Worm (Caenorhabditis elegans) whole organism, L1 larva: ENCODE results near the gene F22B5.5.

Source experiments
- C34B4.2 ChIP-seq: sonication (generic microtip); optimal IDR thresholded peaks from 2 replicates; lab custom pipeline; 2017; ENCODE audit warnings: mild to moderate bottlenecking, missing genetic modification characterization, missing compliant biosample characterization
- F16B12.6 ChIP-seq: fragments of 150-350 bp; optimal IDR thresholded peaks from 2 replicates; lab custom pipeline; 2014; ENCODE audit warnings: missing biosample characterization, missing genetic modification characterization
- aha-1 ChIP-seq: fragments of 150-350 bp; optimal IDR thresholded peaks from 2 replicates; lab custom pipeline; 2014; ENCODE audit warnings: missing biosample characterization, missing genetic modification characterization
- blmp-1 ChIP-seq: fragments of 150-350 bp; optimal IDR thresholded peaks from 2 replicates; lab custom pipeline; 2014; ENCODE audit warnings: missing biosample characterization, missing genetic modification characterization
- ceh-8 ChIP-seq: fragments of 200-800 bp; sonication (Bioruptor generic); optimal IDR thresholded peaks from 2 replicates; lab custom pipeline; 2018; ENCODE audit warnings: mild to moderate bottlenecking, missing genetic modification characterization, moderate library complexity, missing compliant biosample characterization
- efl-3 ChIP-seq: fragments of 200-800 bp; sonication (Bioruptor generic); optimal IDR thresholded peaks from 2 replicates; lab custom pipeline; 2018; ENCODE audit warnings: mild to moderate bottlenecking, missing genetic modification characterization, missing compliant biosample characterization
- elt-2 ChIP-seq: sonication (generic microtip); optimal IDR thresholded peaks from 2 replicates; lab custom pipeline; 2016; ENCODE audit warnings: missing genetic modification characterization, mild to moderate bottlenecking, inconsistent platforms, missing compliant biosample characterization, missing genetic modification reagents
- ets-5 ChIP-seq: fragments of 200-800 bp; sonication (Bioruptor generic); IDR thresholded peaks from 2 replicates; pipeline ENCODE4 v1.3.6; 2022; ENCODE audit warnings: missing genetic modification characterization, missing compliant biosample characterization
- fkh-4 ChIP-seq: sonication (generic microtip); optimal IDR thresholded peaks from 2 replicates; lab custom pipeline; 2016; ENCODE audit warnings: missing compliant biosample characterization, missing genetic modification characterization, borderline replicate concordance
- irx-1 ChIP-seq: sonication (generic microtip); optimal IDR thresholded peaks from 2 replicates; lab custom pipeline; 2016; ENCODE audit warnings: missing genetic modification characterization, missing compliant biosample characterization
- lin-14 ChIP-seq: fragments of 200-800 bp; sonication (Bioruptor generic); optimal IDR thresholded peaks from 2 replicates; lab custom pipeline; 2018; ENCODE audit warnings: mild to moderate bottlenecking, missing genetic modification characterization, moderate library complexity, missing compliant biosample characterization
- lin-15B ChIP-seq: fragments of 150-350 bp; sonication (generic microtip); optimal IDR thresholded peaks from 3 replicates; lab custom pipeline; 2014; ENCODE audit warnings: missing biosample characterization, missing genetic modification characterization
- lin-35 ChIP-seq, 2 experiments: fragments of 150-350 bp; optimal IDR thresholded peaks; 2 replicates each; lab custom pipeline; 2014; ENCODE audit warnings: missing biosample characterization in 2 of 2, missing genetic modification characterization in 2 of 2, missing genetic modification reagents in 2 of 2
- lin-39 ChIP-seq: fragments of 150-350 bp; optimal IDR thresholded peaks from 2 replicates; lab custom pipeline; 2014; ENCODE audit warnings: missing biosample characterization, missing genetic modification reagents, missing genetic modification characterization
- mab-9 ChIP-seq: fragments of 200-800 bp; sonication (Bioruptor generic); IDR thresholded peaks from 2 replicates; pipeline ENCODE4 v1.3.6; 2022; ENCODE audit warnings: missing genetic modification reagents, missing genetic modification characterization, missing compliant biosample characterization
- mef-2 ChIP-seq: fragments of 150-350 bp; optimal IDR thresholded peaks from 2 replicates; lab custom pipeline; 2014; ENCODE audit warnings: missing biosample characterization, missing genetic modification characterization
- nhr-20 ChIP-seq: sonication (generic microtip); optimal IDR thresholded peaks from 2 replicates; lab custom pipeline; 2016; ENCODE audit warnings: mild to moderate bottlenecking, missing genetic modification characterization, missing compliant biosample characterization
- nhr-71 ChIP-seq: sonication (generic microtip); optimal IDR thresholded peaks from 2 replicates; lab custom pipeline; 2016; ENCODE audit warnings: mild to moderate bottlenecking, missing genetic modification characterization, moderate library complexity, missing compliant biosample characterization
- nhr-76 ChIP-seq: sonication (generic microtip); optimal IDR thresholded peaks from 2 replicates; lab custom pipeline; 2017; ENCODE audit warnings: missing biosample characterization, missing genetic modification characterization
- nhr-85 ChIP-seq: sonication (generic microtip); peaks from one replicate; lab custom pipeline; 2016; ENCODE audit warnings: missing genetic modification characterization, inconsistent platforms, missing compliant biosample characterization
- nhr-90 ChIP-seq: sonication (generic microtip); optimal IDR thresholded peaks from 2 replicates; lab custom pipeline; 2016; ENCODE audit warnings: mild to moderate bottlenecking, missing genetic modification characterization, missing compliant biosample characterization; ENCODE audit not compliant: poor library complexity
- rnt-1 ChIP-seq: sonication (generic microtip); optimal IDR thresholded peaks from 2 replicates; lab custom pipeline; 2016; ENCODE audit warnings: mild to moderate bottlenecking, missing genetic modification characterization, moderate library complexity, missing compliant biosample characterization
- skn-1 ChIP-seq: fragments of 150-350 bp; optimal IDR thresholded peaks from 2 replicates; lab custom pipeline; 2014; ENCODE audit warnings: missing biosample characterization, missing genetic modification characterization
- snu-23 ChIP-seq: sonication (generic microtip); optimal IDR thresholded peaks from 2 replicates; lab custom pipeline; 2016; ENCODE audit warnings: missing genetic modification characterization, missing compliant biosample characterization
- sox-4 ChIP-seq: sonication (generic microtip); optimal IDR thresholded peaks from 2 replicates; lab custom pipeline; 2016; ENCODE audit warnings: missing genetic modification characterization, missing compliant biosample characterization
- sup-37 ChIP-seq: fragments of 200-800 bp; sonication (Bioruptor generic); optimal IDR thresholded peaks from 2 replicates; lab custom pipeline; 2018; ENCODE audit warnings: mild to moderate bottlenecking, missing genetic modification characterization, missing compliant biosample characterization
- swsn-7 ChIP-seq: sonication (generic microtip); optimal IDR thresholded peaks from 2 replicates; lab custom pipeline; 2016; ENCODE audit warnings: missing genetic modification characterization, missing compliant biosample characterization
- unc-30 ChIP-seq: sonication (generic microtip); optimal IDR thresholded peaks from 2 replicates; lab custom pipeline; 2017; ENCODE audit warnings: missing biosample characterization, missing genetic modification characterization
- unc-98 ChIP-seq: fragments of 200-800 bp; sonication (Bioruptor generic); IDR thresholded peaks from 2 replicates; pipeline ENCODE4 v1.3.6; 2022; ENCODE audit warnings: missing genetic modification characterization, missing compliant biosample characterization
- xbp-1 ChIP-seq: sonication (generic microtip); optimal IDR thresholded peaks from 2 replicates; lab custom pipeline; 2016; ENCODE audit warnings: missing genetic modification characterization, missing compliant biosample characterization
- zip-4 ChIP-seq: fragments of 200-800 bp; sonication (Bioruptor generic); optimal IDR thresholded peaks from 2 replicates; lab custom pipeline; 2018; ENCODE audit warnings: mild to moderate bottlenecking, missing genetic modification characterization, moderate library complexity, missing compliant biosample characterization
- ztf-11 ChIP-seq, 2 experiments: sonication (generic microtip); optimal IDR thresholded peaks; 2 replicates each; lab custom pipeline; 2016 to 2017; ENCODE audit warnings: missing genetic modification characterization in 2 of 2, missing biosample characterization in 1 of 2, missing compliant biosample characterization in 1 of 2

The F22B5.5 gene

DNA sequence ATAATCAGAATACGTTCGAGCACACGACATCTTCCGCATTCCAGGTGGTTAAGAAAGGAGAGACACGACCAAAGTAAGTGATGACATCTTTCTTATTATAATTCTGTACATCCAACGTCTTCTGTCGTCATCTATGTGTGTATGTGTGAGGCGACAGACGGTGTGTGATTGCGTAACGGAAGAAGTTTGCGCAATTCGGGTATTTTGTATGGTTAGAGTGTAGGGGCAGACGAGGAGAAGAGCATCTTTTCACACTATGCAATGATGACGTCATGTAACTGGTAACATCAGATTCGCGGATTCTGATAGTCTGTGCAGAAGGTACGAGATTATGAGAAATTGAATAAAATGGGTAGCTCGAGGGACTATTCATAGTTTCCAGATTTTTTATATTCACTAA, 39.4 kb downstream of the F22B5.5 start:
- TF ChIP-seq rnt-1 (peak; percentile 0), nhr-85 (no peak)

ce11 chrII:8412935-8413334, 41.5 kb downstream of the F22B5.5 start:
- no peak for TF ChIP-seq ceh-8 (GFP tag; lab: Kevin White, UChicago)
- TF ChIP-seq skn-1 (tag; lab: Kevin White, UChicago), result no peak
- TF ChIP-seq zip-4 (GFP tag; lab: Kevin White, UChicago), result no peak
- TF ChIP-seq nhr-71 (tag; lab: Kevin White, UChicago), result no peak
- no peak for TF ChIP-seq mef-2 (tag; lab: Kevin White, UChicago)
- no peak for TF ChIP-seq sup-37 (GFP tag; lab: Kevin White, UChicago)
- TF ChIP-seq elt-2, result peak; percentile 29
- TF ChIP-seq F16B12.6 (tag; lab: Kevin White, UChicago), result no peak

ce11 chrII:8412061-8412721, 42.2 kb downstream of the F22B5.5 start, which contains the start of gene efl-3:
Gene efl-3, plus strand, starts transcription at chrII:8412671.
- TF ChIP-seq xbp-1 (tag; lab: Kevin White, UChicago), result no peak
- peak; percentile 33 for TF ChIP-seq elt-2
- TF ChIP-seq irx-1 (tag; lab: Kevin White, UChicago), result no peak
- no peak for TF ChIP-seq unc-98
- TF ChIP-seq nhr-85, result peak; percentile 70
- no peak for TF ChIP-seq F16B12.6 (tag; lab: Kevin White, UChicago)
- no peak for TF ChIP-seq lin-39
- TF ChIP-seq C34B4.2, result no peak
- TF ChIP-seq lin-15B (tag; lab: Kevin White, UChicago), result no peak
- TF ChIP-seq swsn-7 (tag; lab: Kevin White, UChicago), result no peak
- TF ChIP-seq lin-35 (GFP tag; optimal IDR thresholded peaks at IDR 0.05; lab: Kevin White, UChicago), result peak in 1 of 2 experiments; percentile 6
- no peak for TF ChIP-seq snu-23 (GFP tag; lab: Kevin White, UChicago)
- no peak for TF ChIP-seq nhr-20 (tag; lab: Kevin White, UChicago)
- TF ChIP-seq mab-9 (GFP tag; lab: Robert Waterston, UW), result no peak
- TF ChIP-seq aha-1 (tag; lab: Kevin White, UChicago), result no peak
- peak; percentile 50 for TF ChIP-seq lin-14 (GFP tag; lab: Kevin White, UChicago)
- TF ChIP-seq blmp-1 (tag; lab: Kevin White, UChicago), result peak; percentile 14
- TF ChIP-seq, all 84 proteins: peak for 5

DNA sequence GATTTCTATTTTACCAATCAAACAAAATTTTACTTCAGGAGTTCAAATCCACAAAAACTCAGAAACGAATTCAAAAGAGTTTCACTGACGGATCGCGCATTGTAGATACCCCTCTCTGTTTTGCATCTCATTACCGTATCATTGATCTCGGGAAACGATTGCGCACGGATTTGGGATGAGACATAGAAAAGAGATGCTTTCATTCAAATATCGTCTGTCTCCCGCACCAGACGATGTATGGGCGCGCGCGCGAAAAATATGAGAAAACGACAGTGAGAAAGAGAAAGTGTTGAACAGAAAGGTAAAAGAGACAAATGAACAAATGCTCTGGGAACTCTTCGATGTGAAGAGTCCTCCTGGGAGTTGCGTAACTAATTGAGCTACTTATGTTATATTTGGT, 43.4 kb downstream of the F22B5.5 start:
- no peak for TF ChIP-seq nhr-76 (tag; lab: Kevin White, UChicago)
- TF ChIP-seq blmp-1 (tag; lab: Kevin White, UChicago), result peak; percentile 92

DNA sequence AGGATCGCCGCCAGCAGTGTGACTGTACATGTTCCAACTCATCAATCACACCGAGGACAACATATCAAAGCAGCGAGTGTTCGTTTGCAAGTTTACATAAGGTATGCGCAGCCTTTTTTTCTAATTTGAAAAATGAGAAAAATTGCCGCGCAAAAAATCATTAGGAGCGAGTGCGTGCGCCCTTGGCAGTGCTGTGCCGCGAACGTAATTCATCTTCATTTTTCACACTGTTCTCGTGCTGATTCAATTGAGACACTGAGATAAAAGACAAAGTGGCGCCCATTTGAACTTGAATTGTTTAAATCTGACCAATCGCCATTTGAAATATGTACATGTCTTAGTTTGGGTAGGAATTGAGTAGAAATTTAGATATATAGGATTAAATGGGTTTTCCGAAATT, 44.9 kb downstream of the F22B5.5 start:
- TF ChIP-seq sox-4, result no peak
- no peak for TF ChIP-seq nhr-90 (tag; lab: Kevin White, UChicago)
- TF ChIP-seq ztf-11 (tag; optimal IDR thresholded peaks at IDR 0.05; lab: Kevin White, UChicago), result peak in 1 of 2 experiments; percentile 28
- no peak for TF ChIP-seq zip-4 (GFP tag; lab: Kevin White, UChicago)
- no peak for TF ChIP-seq unc-30 (tag; lab: Kevin White, UChicago)
- peak; percentile 17 for TF ChIP-seq blmp-1 (tag; lab: Kevin White, UChicago)
- TF ChIP-seq lin-39, result peak; percentile 60
- no peak for TF ChIP-seq nhr-20 (tag; lab: Kevin White, UChicago)
- TF ChIP-seq ets-5, result no peak
- peak; percentile 45 for TF ChIP-seq lin-14 (GFP tag; lab: Kevin White, UChicago)
- no peak for TF ChIP-seq irx-1 (tag; lab: Kevin White, UChicago)
- TF ChIP-seq nhr-85, result peak; percentile 82
- TF ChIP-seq fkh-4 (tag; lab: Kevin White, UChicago), result no peak
- peak; percentile 50 for TF ChIP-seq efl-3
- no peak for TF ChIP-seq aha-1 (tag; lab: Kevin White, UChicago)
